Worm (Caenorhabditis elegans): ENCODE results near the gene T23B12.11.

ce11 chrV:8426210-8426609 is 29.0 kb upstream of the T23B12.11 start:
- TF ChIP-seq tbx-11 (GFP tag; IDR thresholded peaks at IDR 0.05) (no peak), aly-1 (tag; optimal IDR thresholded peaks at IDR 0.05) (no peak), flt-1 (GFP tag; IDR thresholded peaks at IDR 0.05) (no peak), F13C5.2 (tag; optimal IDR thresholded peaks at IDR 0.05) (no peak), ama-1 (optimal IDR thresholded peaks at IDR 0.05) (no peak), B0310.2 (tag; optimal IDR thresholded peaks at IDR 0.05) (no peak), sea-1 (GFP tag; conservative IDR thresholded peaks at IDR 0.05) (no peak)

Data from whole organism, early embryonic.